Worm (Caenorhabditis elegans) whole organism, midembryonic: Measurements from ENCODE around the gene rbbp-5.

Source experiments
- cog-1 ChIP-seq: sonication (generic microtip); optimal IDR thresholded peaks from 2 replicates; lab custom pipeline; 2016; ENCODE audit warnings: missing genetic modification characterization, missing compliant biosample characterization
- klf-2 ChIP-seq: fragments of 200-800 bp; sonication (Bioruptor generic); conservative IDR thresholded peaks from 2 replicates; pipeline ENCODE4 v1.3.6; 2022; ENCODE audit warnings: missing genetic modification reagents, missing genetic modification characterization, missing compliant biosample characterization
- tab-1 ChIP-seq: fragments of 200-800 bp; sonication (Bioruptor generic); IDR thresholded peaks from 2 replicates; pipeline ENCODE4 v1.3.6; 2022; ENCODE audit warnings: missing genetic modification characterization, missing compliant biosample characterization

DNA sequence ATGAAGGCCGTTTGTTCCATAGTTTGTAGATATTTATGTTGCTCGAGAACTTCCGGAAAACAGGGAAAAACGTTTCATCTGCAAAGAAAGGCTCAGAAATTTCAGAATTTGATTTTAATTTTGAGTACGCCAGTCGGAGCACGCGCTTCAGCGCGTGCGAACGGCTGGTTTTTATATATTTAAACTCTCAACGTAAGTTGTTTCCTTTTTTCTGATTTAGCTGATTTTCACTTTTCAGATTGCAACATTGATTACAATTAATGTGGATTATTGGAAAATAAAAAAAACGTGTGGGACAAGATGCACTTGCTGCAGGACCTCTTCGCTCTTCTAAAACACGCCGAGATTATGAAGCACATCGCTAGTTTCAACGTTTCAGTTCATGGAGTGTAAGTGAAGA, 15.0 kb upstream of the rbbp-5 start, which contains the start of gene F21H12.3:
- TF ChIP-seq tab-1 (no peak), cog-1 (tag; lab: Kevin White, UChicago) (no peak), klf-2 (no peak)
